Worm (Caenorhabditis elegans) whole organism, L1 larva: ENCODE results near the gene sto-1.

Experiments
- ama-1 ChIP-seq: fragments of 150-350 bp; optimal IDR thresholded peaks from 2 replicates; lab custom pipeline; 2014
- blmp-1 ChIP-seq: fragments of 150-350 bp; optimal IDR thresholded peaks from 2 replicates; lab custom pipeline; 2014; ENCODE audit warnings: missing biosample characterization, missing genetic modification characterization
- elt-3 ChIP-seq, 6 experiments: fragments of 150-350 bp in 1 of 6; sonication (generic microtip); optimal IDR thresholded peaks; 2 replicates each; lab custom pipeline; 2017 to 2018; ENCODE audit warnings: missing biosample characterization in 6 of 6, missing genetic modification characterization in 6 of 6, inconsistent platforms in 1 of 6
- fkh-8 ChIP-seq: sonication (generic microtip); optimal IDR thresholded peaks from 2 replicates; lab custom pipeline; 2016; ENCODE audit warnings: mild to moderate bottlenecking, missing genetic modification characterization, missing compliant biosample characterization
- lin-13 ChIP-seq: fragments of 150-350 bp; optimal IDR thresholded peaks from 2 replicates; lab custom pipeline; 2014; ENCODE audit warnings: missing biosample characterization, missing genetic modification reagents, missing genetic modification characterization
- mdl-1 ChIP-seq, 2 experiments: fragments of 150-350 bp; optimal IDR thresholded peaks; 2 replicates each; lab custom pipeline; 2014 to 2017; ENCODE audit warnings: missing biosample characterization in 2 of 2, missing genetic modification characterization in 2 of 2, inconsistent platforms in 1 of 2
- rnt-1 ChIP-seq: sonication (generic microtip); optimal IDR thresholded peaks from 2 replicates; lab custom pipeline; 2016; ENCODE audit warnings: mild to moderate bottlenecking, missing genetic modification characterization, moderate library complexity, missing compliant biosample characterization
- sox-4 ChIP-seq: sonication (generic microtip); optimal IDR thresholded peaks from 2 replicates; lab custom pipeline; 2016; ENCODE audit warnings: missing genetic modification characterization, missing compliant biosample characterization
- sup-37 ChIP-seq: fragments of 200-800 bp; sonication (Bioruptor generic); optimal IDR thresholded peaks from 2 replicates; lab custom pipeline; 2018; ENCODE audit warnings: mild to moderate bottlenecking, missing genetic modification characterization, missing compliant biosample characterization
- unc-62 ChIP-seq: fragments of 150-350 bp; optimal IDR thresholded peaks from 2 replicates; lab custom pipeline; 2014; ENCODE audit warnings: missing biosample characterization, missing genetic modification reagents, missing genetic modification characterization

- TF ChIP-seq fkh-8 (tag; lab: Kevin White, UChicago) (no peak), ama-1 (lab: Kevin White, UChicago) (no peak), blmp-1 (tag; lab: Kevin White, UChicago) (no peak), lin-13 (no peak), unc-62 (GFP tag; lab: Kevin White, UChicago) (no peak), sup-37 (GFP tag; lab: Kevin White, UChicago) (no peak), elt-3 (tag; optimal IDR thresholded peaks at IDR 0.05; lab: Kevin White, UChicago) (no peak), sox-4 (tag; lab: Kevin White, UChicago) (no peak), rnt-1 (tag; lab: Kevin White, UChicago) (no peak), mdl-1 (tag; optimal IDR thresholded peaks at IDR 0.05; lab: Kevin White, UChicago) (no peak)
Observed at ce11 chrX:7534454-7534853, 28.2 kb upstream of the sto-1 start.
